Worm (Caenorhabditis elegans): ENCODE measurements around the gene srp-8.

DNA sequence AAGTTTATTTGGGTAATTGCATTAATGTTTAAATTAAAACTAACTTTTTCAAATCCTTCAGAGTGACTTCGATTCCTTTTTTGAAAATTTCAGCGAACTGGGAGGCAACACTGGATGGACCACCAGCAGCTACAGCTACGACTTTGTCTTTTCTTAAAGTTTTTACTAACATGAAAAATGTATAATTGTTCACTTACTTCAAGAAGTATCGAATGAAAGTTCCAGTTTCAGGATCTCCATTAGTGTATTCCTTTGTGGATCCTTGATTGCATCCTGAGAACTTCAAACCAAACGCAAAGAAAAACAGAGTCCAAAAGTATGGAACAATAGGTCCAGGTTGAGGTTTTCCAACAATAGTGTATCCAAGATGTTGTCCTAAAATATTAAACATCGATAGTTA is 13.5 kb downstream of the srp-8 start:
- TF ChIP-seq elt-1 (tag; optimal IDR thresholded peaks at IDR 0.05; ENCODE audit: borderline replicate concordance, insufficient read depth) (no peak), unc-62 (GFP tag; optimal IDR thresholded peaks at IDR 0.05) (no peak), sptf-1 (tag; optimal IDR thresholded peaks at IDR 0.05) (no peak), ztf-11 (tag; optimal IDR thresholded peaks at IDR 0.05) (no peak), snpc-4 (tag; optimal IDR thresholded peaks at IDR 0.05) (no peak), nhr-12 (tag; optimal IDR thresholded peaks at IDR 0.05) (no peak), elt-3 (tag; optimal IDR thresholded peaks at IDR 0.05) (no peak), hlh-1 (tag; optimal IDR thresholded peaks at IDR 0.05) (no peak), mab-5 (tag; optimal IDR thresholded peaks at IDR 0.05) (no peak), lin-13 (tag; optimal IDR thresholded peaks at IDR 0.05) (no peak)

Measured in whole organism, mixed stage, embryonic.